Worm (Caenorhabditis elegans) whole organism, L2 larva: ENCODE results near the gene F11C1.10.

Source experiments
- R02D3.7 ChIP-seq: fragments of 150-350 bp; optimal IDR thresholded peaks from 2 replicates; lab custom pipeline; 2014; ENCODE audit warnings: missing biosample characterization, missing genetic modification characterization
- ZK546.5 ChIP-seq: sonication (generic microtip); optimal IDR thresholded peaks from 2 replicates; lab custom pipeline; 2017; ENCODE audit warnings: missing biosample characterization, missing genetic modification characterization
- unc-39 ChIP-seq: fragments of 150-350 bp; optimal IDR thresholded peaks from 2 replicates; lab custom pipeline; 2014; ENCODE audit warnings: missing biosample characterization, missing genetic modification characterization

ce11 chrX:12934768-12935167, 42.1 kb upstream of the F11C1.10 start, which contains the start of gene gmap-1:
- TF ChIP-seq unc-39 (tag; lab: Kevin White, UChicago) (no peak), ZK546.5 (no peak), R02D3.7 (tag; lab: Kevin White, UChicago) (no peak)
